Fruit fly (Drosophila melanogaster): ENCODE data around the gene CG17239.

dm6 chr2L:2221649-2222150 is 30.4 kb downstream of the CG17239 start:
- TF ChIP-seq CG7045 (GFP tag; optimal IDR thresholded peaks at IDR 0.05) (peak; percentile 99), toe (GFP tag; optimal IDR thresholded peaks at IDR 0.05) (peak; percentile 97), cnc (optimal IDR thresholded peaks at IDR 0.05) (no peak), bab1 (GFP tag; optimal IDR thresholded peaks at IDR 0.05) (peak; percentile 99), Mnt (GFP tag; optimal IDR thresholded peaks at IDR 0.05) (peak; percentile 98), Hr96 (GFP tag; optimal IDR thresholded peaks at IDR 0.05) (peak; percentile 96)
